Worm (Caenorhabditis elegans) whole organism, L2 larva: ENCODE data around the gene T28D6.6.

Experiments used
- C34F6.9 ChIP-seq: fragments of 150-350 bp; optimal IDR thresholded peaks from 2 replicates; lab custom pipeline; 2014; ENCODE audit warnings: missing biosample characterization, missing genetic modification characterization
- F13H6.1 ChIP-seq: sonication (generic microtip); optimal IDR thresholded peaks from 2 replicates; lab custom pipeline; 2016; ENCODE audit warnings: missing genetic modification characterization, missing compliant biosample characterization
- R02D3.7 ChIP-seq: fragments of 150-350 bp; optimal IDR thresholded peaks from 2 replicates; lab custom pipeline; 2014; ENCODE audit warnings: missing biosample characterization, missing genetic modification characterization
- Y55F3AM.14 ChIP-seq: fragments of 200-800 bp; sonication (Bioruptor generic); optimal IDR thresholded peaks from 2 replicates; lab custom pipeline; 2018; ENCODE audit warnings: mild to moderate bottlenecking, missing genetic modification characterization, missing compliant biosample characterization
- ZK546.5 ChIP-seq: sonication (generic microtip); optimal IDR thresholded peaks from 2 replicates; lab custom pipeline; 2017; ENCODE audit warnings: missing biosample characterization, missing genetic modification characterization
- ama-1 ChIP-seq: fragments of 150-350 bp; optimal IDR thresholded peaks from 2 replicates; lab custom pipeline; 2018; ENCODE audit warnings: inconsistent platforms
- crh-2 ChIP-seq: sonication (generic microtip); optimal IDR thresholded peaks from 2 replicates; lab custom pipeline; 2017; ENCODE audit warnings: missing biosample characterization, missing genetic modification characterization
- dmd-4 ChIP-seq: sonication (generic microtip); optimal IDR thresholded peaks from 2 replicates; lab custom pipeline; 2017; ENCODE audit warnings: missing biosample characterization, missing genetic modification characterization
- elt-1 ChIP-seq: fragments of 150-350 bp; optimal IDR thresholded peaks from 2 replicates; lab custom pipeline; 2014; ENCODE audit warnings: missing biosample characterization, missing genetic modification characterization
- fos-1 ChIP-seq: fragments of 150-350 bp; optimal IDR thresholded peaks from 2 replicates; lab custom pipeline; 2014; ENCODE audit warnings: missing biosample characterization, missing genetic modification characterization
- gmeb-1 ChIP-seq: fragments of 150-350 bp; optimal IDR thresholded peaks from 2 replicates; lab custom pipeline; 2014; ENCODE audit warnings: missing biosample characterization, missing genetic modification characterization
- lin-11 ChIP-seq: fragments of 150-350 bp; sonication (generic microtip); optimal IDR thresholded peaks from 2 replicates; lab custom pipeline; 2014; ENCODE audit warnings: missing biosample characterization, missing genetic modification characterization, inconsistent platforms, mixed read lengths
- lin-13 ChIP-seq: fragments of 150-350 bp; optimal IDR thresholded peaks from 2 replicates; lab custom pipeline; 2014; ENCODE audit warnings: missing biosample characterization, missing genetic modification reagents, missing genetic modification characterization
- lsy-2 ChIP-seq, 2 experiments: fragments of 150-350 bp in 1 of 2; sonication (generic microtip) in 1 of 2; optimal IDR thresholded peaks; 2 replicates each; lab custom pipeline; 2014 to 2017; ENCODE audit warnings: missing biosample characterization in 2 of 2, missing genetic modification characterization in 2 of 2
- mab-5 ChIP-seq: fragments of 150-350 bp; optimal IDR thresholded peaks from 2 replicates; lab custom pipeline; 2014; ENCODE audit warnings: missing biosample characterization, missing genetic modification characterization
- mdl-1 ChIP-seq, 2 experiments: fragments of 150-350 bp in 1 of 2; sonication (generic microtip) in 1 of 2; optimal IDR thresholded peaks; 2 replicates each; lab custom pipeline; 2017; ENCODE audit warnings: missing biosample characterization in 2 of 2, missing genetic modification characterization in 2 of 2
- nhr-10 ChIP-seq: sonication (generic microtip); optimal IDR thresholded peaks from 2 replicates; lab custom pipeline; 2017; ENCODE audit warnings: missing biosample characterization, missing genetic modification characterization
- nhr-129 ChIP-seq: fragments of 150-350 bp; optimal IDR thresholded peaks from 2 replicates; lab custom pipeline; 2014; ENCODE audit warnings: missing biosample characterization, missing genetic modification characterization
- nhr-21 ChIP-seq: fragments of 150-350 bp; optimal IDR thresholded peaks from 2 replicates; lab custom pipeline; 2014; ENCODE audit warnings: missing biosample characterization, missing genetic modification characterization
- nhr-25 ChIP-seq: fragments of 150-350 bp; sonication (generic microtip); optimal IDR thresholded peaks from 3 replicates; lab custom pipeline; 2014; ENCODE audit warnings: missing biosample characterization, missing genetic modification characterization
- peb-1 ChIP-seq: fragments of 150-350 bp; optimal IDR thresholded peaks from 2 replicates; lab custom pipeline; 2014; ENCODE audit warnings: missing biosample characterization, missing genetic modification characterization
- skn-1 ChIP-seq: sonication (generic microtip); optimal IDR thresholded peaks from 2 replicates; lab custom pipeline; 2017; ENCODE audit warnings: missing biosample characterization, missing genetic modification characterization
- sma-3 ChIP-seq: sonication (generic microtip); optimal IDR thresholded peaks from 2 replicates; lab custom pipeline; 2016; ENCODE audit warnings: missing genetic modification reagents, missing genetic modification characterization, missing compliant biosample characterization
- snpc-4 ChIP-seq: fragments of 150-350 bp; optimal IDR thresholded peaks from 2 replicates; lab custom pipeline; 2014; ENCODE audit warnings: missing biosample characterization, missing genetic modification characterization
- unc-55 ChIP-seq: fragments of 150-350 bp; sonication (generic microtip); optimal IDR thresholded peaks from 3 replicates; lab custom pipeline; 2014; ENCODE audit warnings: missing biosample characterization, missing genetic modification reagents, missing genetic modification characterization
- zag-1 ChIP-seq: fragments of 150-350 bp; optimal IDR thresholded peaks from 2 replicates; lab custom pipeline; 2014; ENCODE audit warnings: missing biosample characterization, missing genetic modification characterization
- ztf-1 ChIP-seq: fragments of 200-800 bp; sonication (Bioruptor generic); conservative IDR thresholded peaks from 2 replicates; pipeline ENCODE4 v1.3.6; 2022; ENCODE audit warnings: missing genetic modification characterization, missing compliant biosample characterization

T28D6.6 gene

ce11 chrIII:11343041-11343440 lies at the start of gene T28D6.6, which contains the start of gene pen-2:
TSS of gene T28D6.6 (minus strand) at chrIII:11343108.
TSS of gene pen-2 (plus strand) at chrIII:11343322.
- TF ChIP-seq skn-1 (tag; lab: Kevin White, UChicago) (no peak), dmd-4 (tag; lab: Kevin White, UChicago) (no peak), fos-1 (tag; lab: Kevin White, UChicago) (no peak), F13H6.1 (tag; lab: Kevin White, UChicago) (peak; percentile 19), C34F6.9 (tag; lab: Kevin White, UChicago) (peak; percentile 41), mdl-1 (tag; optimal IDR thresholded peaks at IDR 0.05; lab: Kevin White, UChicago) (no peak), gmeb-1 (tag; lab: Kevin White, UChicago) (peak; percentile 27), lsy-2 (tag; optimal IDR thresholded peaks at IDR 0.05; lab: Kevin White, UChicago) (peak; percentile 41 to 45), ztf-1 (GFP tag; lab: Robert Waterston, UW) (no peak), peb-1 (no peak), ZK546.5 (tag; lab: Kevin White, UChicago) (no peak), snpc-4 (tag; lab: Kevin White, UChicago) (no peak), nhr-129 (no peak), unc-55 (GFP tag; lab: Kevin White, UChicago) (peak; percentile 37), crh-2 (tag; lab: Kevin White, UChicago) (no peak)

- peak in 1 of 2 experiments; percentile 28 for TF ChIP-seq lsy-2 (tag; optimal IDR thresholded peaks at IDR 0.05; lab: Kevin White, UChicago)
- no peak for TF ChIP-seq elt-1 (tag; lab: Kevin White, UChicago)
- TF ChIP-seq snpc-4 (tag; lab: Kevin White, UChicago): no peak
- TF ChIP-seq C34F6.9 (tag; lab: Kevin White, UChicago): peak; percentile 3
- no peak for TF ChIP-seq nhr-21 (tag; lab: Kevin White, UChicago)
- TF ChIP-seq skn-1 (tag; lab: Kevin White, UChicago): no peak
- TF ChIP-seq R02D3.7 (tag; lab: Kevin White, UChicago): no peak
- TF ChIP-seq mab-5 (tag; lab: Kevin White, UChicago): no peak
Measured at ce11 chrIII:11391601-11392520, 49.0 kb upstream of the T28D6.6 start.

- no peak for TF ChIP-seq gmeb-1 (tag; lab: Kevin White, UChicago)
- TF ChIP-seq lin-11 (tag; lab: Kevin White, UChicago): no peak
- TF ChIP-seq zag-1: no peak
- TF ChIP-seq fos-1 (tag; lab: Kevin White, UChicago): no peak
- no peak for TF ChIP-seq dmd-4 (tag; lab: Kevin White, UChicago)
- no peak for TF ChIP-seq nhr-129
- no peak for TF ChIP-seq Y55F3AM.14 (GFP tag; lab: Kevin White, UChicago)
- TF ChIP-seq F13H6.1 (tag; lab: Kevin White, UChicago): no peak
- no peak for TF ChIP-seq peb-1
Measured at ce11 chrIII:11390832-11391231, 47.9 kb upstream of the T28D6.6 start.

- TF ChIP-seq ama-1 (lab: Kevin White, UChicago): no peak
- TF ChIP-seq gmeb-1 (tag; lab: Kevin White, UChicago): no peak
Measured at ce11 chrIII:11389384-11389783, 46.5 kb upstream of the T28D6.6 start.

ce11 chrIII:11381922-11382321 lies 39.0 kb upstream of the T28D6.6 start, which contains the start of gene subs-4:
TSS of gene subs-4 (plus strand) at chrIII:11382222.
- TF ChIP-seq C34F6.9 (tag; lab: Kevin White, UChicago) (no peak), sma-3 (no peak)

ce11 chrIII:11380555-11380954 lies 37.6 kb upstream of the T28D6.6 start:
- TF ChIP-seq lsy-2 (tag; optimal IDR thresholded peaks at IDR 0.05; lab: Kevin White, UChicago): peak in 1 of 2 experiments; percentile 30
- TF ChIP-seq nhr-10 (tag; lab: Kevin White, UChicago): no peak
- TF ChIP-seq crh-2 (tag; lab: Kevin White, UChicago): peak; percentile 18
- TF ChIP-seq unc-55 (GFP tag; lab: Kevin White, UChicago): no peak
- TF ChIP-seq nhr-25: peak; percentile 19
- peak; percentile 49 for TF ChIP-seq fos-1 (tag; lab: Kevin White, UChicago)
- TF ChIP-seq C34F6.9 (tag; lab: Kevin White, UChicago): peak; percentile 25
- TF ChIP-seq R02D3.7 (tag; lab: Kevin White, UChicago): no peak
- TF ChIP-seq lin-13 (GFP tag; lab: Kevin White, UChicago): peak; percentile 8
- peak; percentile 21 for TF ChIP-seq nhr-129
